Worm (Caenorhabditis elegans) whole organism, L4 larva: ENCODE measurements around the gene srj-25.
A peak's percentile ranks its signal among the peaks of the same experiment; 100 is the strongest.

Source experiments
- F26F4.8 ChIP-seq: fragments of 200-800 bp; sonication (Bioruptor generic); conservative IDR thresholded peaks from 2 replicates; pipeline ENCODE4 v1.3.6; 2022; ENCODE audit warnings: missing genetic modification characterization, missing compliant biosample characterization
- F37D6.2 ChIP-seq: sonication (generic microtip); optimal IDR thresholded peaks from 2 replicates; lab custom pipeline; 2016; ENCODE audit warnings: mild to moderate bottlenecking, missing genetic modification characterization, missing compliant biosample characterization
- F44E2.7 ChIP-seq: fragments of 200-800 bp; sonication (Bioruptor generic); IDR thresholded peaks from 2 replicates; pipeline ENCODE4 v2.1.2; 2022; ENCODE audit warnings: missing genetic modification characterization, missing compliant biosample characterization
- F49E8.2 ChIP-seq: sonication (generic microtip); optimal IDR thresholded peaks from 2 replicates; lab custom pipeline; 2016; ENCODE audit warnings: missing compliant biosample characterization, mild to moderate bottlenecking, missing genetic modification characterization, borderline replicate concordance
- T20F7.1 ChIP-seq: fragments of 200-800 bp; sonication (Bioruptor generic); optimal IDR thresholded peaks from 2 replicates; lab custom pipeline; 2018; ENCODE audit warnings: mild to moderate bottlenecking, missing genetic modification characterization, missing compliant biosample characterization
- T26A8.4 ChIP-seq: fragments of 200-800 bp; sonication (Bioruptor generic); IDR thresholded peaks from 2 replicates; pipeline ENCODE4 v1.3.6; 2022; ENCODE audit warnings: missing genetic modification characterization, missing compliant biosample characterization
- ZK337.2 ChIP-seq: fragments of 200-800 bp; sonication (Bioruptor generic); IDR thresholded peaks from 2 replicates; pipeline ENCODE4 v1.3.6; 2022; ENCODE audit warnings: missing genetic modification reagents, missing genetic modification characterization, missing compliant biosample characterization
- ZK546.5 ChIP-seq, 2 experiments: sonication (generic microtip); optimal IDR thresholded peaks; 2 replicates each; lab custom pipeline; 2017; ENCODE audit warnings: missing biosample characterization in 2 of 2, missing genetic modification characterization in 2 of 2
- aly-2 ChIP-seq: sonication (generic microtip); optimal IDR thresholded peaks from 2 replicates; lab custom pipeline; 2018; ENCODE audit warnings: missing biosample characterization, missing genetic modification characterization
- ceh-20 ChIP-seq: fragments of 200-800 bp; sonication (Bioruptor generic); IDR thresholded peaks from 2 replicates; pipeline ENCODE4 v1.3.6; 2022; ENCODE audit warnings: missing genetic modification reagents, missing genetic modification characterization, missing compliant biosample characterization
- ceh-32 ChIP-seq: sonication (generic microtip); optimal IDR thresholded peaks from 2 replicates; lab custom pipeline; 2016; ENCODE audit warnings: mild to moderate bottlenecking, missing genetic modification characterization, missing compliant biosample characterization; ENCODE audit not compliant: poor library complexity
- ceh-62 ChIP-seq: sonication (generic microtip); optimal IDR thresholded peaks from 2 replicates; lab custom pipeline; 2017; ENCODE audit warnings: missing biosample characterization, missing genetic modification characterization
- ceh-82 ChIP-seq: sonication (generic microtip); optimal IDR thresholded peaks from 2 replicates; lab custom pipeline; 2017; ENCODE audit warnings: missing biosample characterization, missing genetic modification characterization
- ces-1 ChIP-seq: fragments of 150-350 bp; sonication (generic microtip); optimal IDR thresholded peaks from 4 replicates; lab custom pipeline; 2014; ENCODE audit warnings: missing biosample characterization, missing genetic modification reagents, missing genetic modification characterization
- daf-19 ChIP-seq: fragments of 200-800 bp; sonication (Bioruptor generic); conservative IDR thresholded peaks from 2 replicates; pipeline ENCODE4 v1.3.6; 2022; ENCODE audit warnings: missing genetic modification characterization, missing compliant biosample characterization
- daf-8 ChIP-seq: fragments of 200-800 bp; sonication (Bioruptor generic); IDR thresholded peaks from 2 replicates; pipeline ENCODE4 v1.3.6; 2022; ENCODE audit warnings: missing genetic modification characterization, missing compliant biosample characterization
- dpl-1 ChIP-seq: fragments of 150-350 bp; optimal IDR thresholded peaks from 2 replicates; lab custom pipeline; 2014; ENCODE audit warnings: missing biosample characterization, missing genetic modification reagents, missing genetic modification characterization
- dve-1 ChIP-seq: sonication (generic microtip); optimal IDR thresholded peaks from 2 replicates; lab custom pipeline; 2017; ENCODE audit warnings: antibody characterized with exemption, mild to moderate bottlenecking, missing genetic modification characterization, missing compliant biosample characterization; ENCODE audit not compliant: insufficient read depth
- egl-43 ChIP-seq: fragments of 200-800 bp; sonication (Bioruptor generic); IDR thresholded peaks from 2 replicates; pipeline ENCODE4 v1.3.6; 2022; ENCODE audit warnings: missing genetic modification reagents, missing genetic modification characterization, missing compliant biosample characterization
- gei-8 ChIP-seq: fragments of 200-800 bp; sonication (Bioruptor generic); optimal IDR thresholded peaks from 2 replicates; lab custom pipeline; 2018; ENCODE audit warnings: mild to moderate bottlenecking, missing genetic modification characterization, missing compliant biosample characterization
- hif-1 ChIP-seq, 2 experiments: sonication (generic microtip); optimal IDR thresholded peaks; 2 replicates each; lab custom pipeline; 2016 to 2017; ENCODE audit warnings: missing compliant biosample characterization in 2 of 2, missing genetic modification characterization in 2 of 2, missing genetic modification reagents in 2 of 2, missing genotype in 2 of 2, mild to moderate bottlenecking in 1 of 2
- hlh-30 ChIP-seq: sonication (generic microtip); optimal IDR thresholded peaks from 2 replicates; lab custom pipeline; 2017; ENCODE audit warnings: antibody characterized with exemption, mild to moderate bottlenecking, missing genetic modification characterization, missing compliant biosample characterization; ENCODE audit not compliant: insufficient read depth
- jun-1 ChIP-seq: fragments of 150-350 bp; optimal IDR thresholded peaks from 2 replicates; lab custom pipeline; 2014; ENCODE audit warnings: missing biosample characterization, missing genetic modification reagents, missing genetic modification characterization
- lim-7 ChIP-seq: fragments of 200-800 bp; sonication (Bioruptor generic); IDR thresholded peaks from 2 replicates; pipeline ENCODE4 v1.3.6; 2022; ENCODE audit warnings: missing genetic modification characterization, missing compliant biosample characterization
- lin-39 ChIP-seq: fragments of 150-350 bp; optimal IDR thresholded peaks from 2 replicates; lab custom pipeline; 2014; ENCODE audit warnings: missing biosample characterization, missing genetic modification reagents, missing genetic modification characterization
- lir-3 ChIP-seq: sonication (generic microtip); optimal IDR thresholded peaks from 2 replicates; lab custom pipeline; 2016; ENCODE audit warnings: mild to moderate bottlenecking, missing genetic modification characterization, missing compliant biosample characterization
- lsy-2 ChIP-seq, 2 experiments: fragments of 150-350 bp in 1 of 2; sonication (generic microtip) in 1 of 2; optimal IDR thresholded peaks; 2 replicates each; lab custom pipeline; 2014 to 2017; ENCODE audit warnings: missing biosample characterization in 2 of 2, missing genetic modification characterization in 2 of 2
- madf-9 ChIP-seq: fragments of 200-800 bp; sonication (Bioruptor generic); conservative IDR thresholded peaks from 2 replicates; pipeline ENCODE4 v1.3.6; 2022; ENCODE audit warnings: missing genetic modification reagents, missing genetic modification characterization, missing compliant biosample characterization
- mdt-29 ChIP-seq: fragments of 200-800 bp; sonication (Bioruptor generic); IDR thresholded peaks from 2 replicates; pipeline ENCODE4 v1.3.6; 2022; ENCODE audit warnings: missing genetic modification reagents, missing genetic modification characterization, missing compliant biosample characterization
- mes-2 ChIP-seq: sonication (generic microtip); optimal IDR thresholded peaks from 2 replicates; lab custom pipeline; 2016; ENCODE audit warnings: missing genotype, mild to moderate bottlenecking, missing genetic modification characterization, missing compliant biosample characterization; ENCODE audit not compliant: poor library complexity, severe bottlenecking
- nhr-10 ChIP-seq: fragments of 150-350 bp; optimal IDR thresholded peaks from 2 replicates; lab custom pipeline; 2014; ENCODE audit warnings: missing biosample characterization, missing genetic modification characterization
- nhr-237 ChIP-seq: sonication (generic microtip); optimal IDR thresholded peaks from 2 replicates; lab custom pipeline; 2017; ENCODE audit warnings: missing biosample characterization, missing genetic modification characterization
- nhr-25 ChIP-seq: sonication (generic microtip); optimal IDR thresholded peaks from 2 replicates; lab custom pipeline; 2017; ENCODE audit warnings: missing genetic modification characterization, mild to moderate bottlenecking, missing compliant biosample characterization, antibody characterized with exemption, moderate library complexity, borderline replicate concordance; ENCODE audit not compliant: insufficient read depth
- nhr-41 ChIP-seq: fragments of 200-800 bp; sonication (Bioruptor generic); IDR thresholded peaks from 2 replicates; pipeline ENCODE4 v1.3.6; 2022; ENCODE audit warnings: missing genetic modification reagents, missing genetic modification characterization, missing compliant biosample characterization
- nhr-48 ChIP-seq: sonication (generic microtip); optimal IDR thresholded peaks from 2 replicates; lab custom pipeline; 2016; ENCODE audit warnings: mild to moderate bottlenecking, missing genetic modification characterization, missing compliant biosample characterization
- nhr-6 ChIP-seq: fragments of 150-350 bp; optimal IDR thresholded peaks from 2 replicates; lab custom pipeline; 2014; ENCODE audit warnings: missing biosample characterization, missing genetic modification characterization
- nhr-76 ChIP-seq: fragments of 150-350 bp; optimal IDR thresholded peaks from 2 replicates; lab custom pipeline; 2014; ENCODE audit warnings: missing biosample characterization, missing genetic modification characterization
- nhr-77 ChIP-seq: fragments of 150-350 bp; optimal IDR thresholded peaks from 2 replicates; lab custom pipeline; 2014; ENCODE audit warnings: missing biosample characterization, missing genetic modification characterization
- rbr-2 ChIP-seq: sonication (generic microtip); optimal IDR thresholded peaks from 2 replicates; lab custom pipeline; 2016; ENCODE audit warnings: missing genotype, missing genetic modification characterization, missing compliant biosample characterization
- sdz-12 ChIP-seq: fragments of 200-800 bp; sonication (Bioruptor generic); optimal IDR thresholded peaks from 2 replicates; lab custom pipeline; 2018; ENCODE audit warnings: mild to moderate bottlenecking, missing genetic modification characterization, missing compliant biosample characterization
- skn-1 ChIP-seq: fragments of 150-350 bp; optimal IDR thresholded peaks from 2 replicates; lab custom pipeline; 2014; ENCODE audit warnings: missing biosample characterization, missing genetic modification characterization
- snpc-1.2 ChIP-seq: fragments of 200-800 bp; sonication (Bioruptor generic); IDR thresholded peaks from 2 replicates; pipeline ENCODE4 v1.3.6; 2022; ENCODE audit warnings: missing genetic modification reagents, missing genetic modification characterization, missing compliant biosample characterization
- spr-3 ChIP-seq: fragments of 200-800 bp; sonication (Bioruptor generic); optimal IDR thresholded peaks from 2 replicates; lab custom pipeline; 2018; ENCODE audit warnings: mild to moderate bottlenecking, missing genetic modification characterization, missing compliant biosample characterization
- tag-97 ChIP-seq: fragments of 200-800 bp; sonication (Bioruptor generic); IDR thresholded peaks from 2 replicates; pipeline ENCODE4 v1.3.6; 2022; ENCODE audit warnings: missing genetic modification characterization, missing compliant biosample characterization
- unc-130 ChIP-seq: sonication (generic microtip); optimal IDR thresholded peaks from 2 replicates; lab custom pipeline; 2016; ENCODE audit warnings: missing genetic modification reagents, missing genetic modification characterization, missing compliant biosample characterization
- unc-62 ChIP-seq, 3 experiments: fragments of 150-350 bp in 1 of 3; sonication (generic microtip); optimal IDR thresholded peaks in 2 of 3; peaks in 1 of 3; 1 replicate in 1 of 3; 2 replicates in 2 of 3; lab custom pipeline; 2014 to 2017; ENCODE audit warnings: missing biosample characterization in 3 of 3, missing genetic modification characterization in 3 of 3, missing genetic modification reagents in 3 of 3, missing genotype in 1 of 3
- vab-7 ChIP-seq: fragments of 200-800 bp; sonication (Bioruptor generic); IDR thresholded peaks from 2 replicates; pipeline ENCODE4 v1.3.6; 2022; ENCODE audit warnings: missing genetic modification reagents, missing genetic modification characterization, missing compliant biosample characterization
- zfp-2 ChIP-seq: sonication (generic microtip); optimal IDR thresholded peaks from 2 replicates; lab custom pipeline; 2016; ENCODE audit warnings: mild to moderate bottlenecking, missing genetic modification characterization, missing compliant biosample characterization
- zip-11 ChIP-seq: fragments of 200-800 bp; sonication (Bioruptor generic); IDR thresholded peaks from 2 replicates; pipeline ENCODE4 v1.3.6; 2022; ENCODE audit warnings: missing genetic modification characterization, missing compliant biosample characterization
- zip-2 ChIP-seq: fragments of 150-350 bp; optimal IDR thresholded peaks from 2 replicates; lab custom pipeline; 2014; ENCODE audit warnings: missing biosample characterization, missing genetic modification characterization
- ztf-11 ChIP-seq: fragments of 150-350 bp; optimal IDR thresholded peaks from 2 replicates; lab custom pipeline; 2014; ENCODE audit warnings: missing biosample characterization, missing genetic modification characterization

Gene srj-25

ce11 chrV:730216-730615 is 5.9 kb downstream of the srj-25 start (continued):
- peak; percentile 60 for TF ChIP-seq nhr-77 (tag; lab: Kevin White, UChicago)
- TF ChIP-seq hif-1 (tag; optimal IDR thresholded peaks at IDR 0.05; lab: Kevin White, UChicago) = peak in 1 of 2 experiments; percentile 47
- TF ChIP-seq ces-1 (GFP tag; lab: Kevin White, UChicago) = no peak
- no peak for TF ChIP-seq ceh-82
- TF ChIP-seq F37D6.2 (tag; lab: Kevin White, UChicago) = no peak
- TF ChIP-seq T26A8.4 = peak; percentile 78
- TF ChIP-seq egl-43 (GFP tag; lab: Robert Waterston, UW) = no peak
- TF ChIP-seq zfp-2 (tag; lab: Kevin White, UChicago) = no peak
- no peak for TF ChIP-seq F44E2.7 (GFP tag; lab: Robert Waterston, UW)
- TF ChIP-seq aly-2 (tag; lab: Kevin White, UChicago) = no peak
- peak in 1 of 2 experiments; percentile 60 for TF ChIP-seq unc-62 (GFP tag; optimal IDR thresholded peaks at IDR 0.05 in 1 of 2; lab: Kevin White, UChicago)
- no peak for TF ChIP-seq unc-62 (tag; optimal IDR thresholded peaks at IDR 0.05; lab: Kevin White, UChicago)
- no peak for TF ChIP-seq ztf-11
- no peak for TF ChIP-seq nhr-76 (tag; lab: Kevin White, UChicago)
- no peak for TF ChIP-seq ZK546.5 (tag; optimal IDR thresholded peaks at IDR 0.05; lab: Kevin White, UChicago)
- no peak for TF ChIP-seq madf-9 (GFP tag; lab: Robert Waterston, UW)
- no peak for TF ChIP-seq ZK337.2 (GFP tag; lab: Robert Waterston, UW)
- TF ChIP-seq ceh-20 = no peak
- TF ChIP-seq lim-7 (GFP tag; lab: Robert Waterston, UW) = 0 out of 2 replicates have a peak, but pooled peaks have one; percentile 29
- peak; percentile 89 for TF ChIP-seq dve-1
- no peak for TF ChIP-seq zip-11 (GFP tag; lab: Robert Waterston, UW)
- TF ChIP-seq daf-19 = no peak
- peak; percentile 13 for TF ChIP-seq rbr-2 (tag; lab: Kevin White, UChicago)
- peak; percentile 86 for TF ChIP-seq mdt-29
- TF ChIP-seq unc-130 (GFP tag; lab: Kevin White, UChicago) = no peak
- TF ChIP-seq T20F7.1 = no peak
- TF ChIP-seq sdz-12 (GFP tag; lab: Kevin White, UChicago) = no peak
- TF ChIP-seq ceh-62 (tag; lab: Kevin White, UChicago) = no peak
- no peak for TF ChIP-seq nhr-25 (tag; lab: Kevin White, UChicago)
- no peak for TF ChIP-seq F49E8.2 (tag; lab: Kevin White, UChicago)
- TF ChIP-seq ceh-32 (tag; lab: Kevin White, UChicago) = no peak
- peak; percentile 61 for TF ChIP-seq nhr-10 (tag; lab: Kevin White, UChicago)
- no peak for TF ChIP-seq spr-3 (GFP tag; lab: Kevin White, UChicago)
- no peak for TF ChIP-seq snpc-1.2 (GFP tag; lab: Robert Waterston, UW)
- TF ChIP-seq skn-1 (tag; lab: Kevin White, UChicago) = no peak
- TF ChIP-seq mes-2 (tag; lab: Kevin White, UChicago) = peak; percentile 39
- peak; percentile 89 for TF ChIP-seq hlh-30 (tag; lab: Kevin White, UChicago)
- no peak for TF ChIP-seq lir-3 (tag; lab: Kevin White, UChicago)
- TF ChIP-seq jun-1 (tag; lab: Kevin White, UChicago) = no peak
- peak; percentile 79 for TF ChIP-seq nhr-48 (tag; lab: Kevin White, UChicago)
- TF ChIP-seq dpl-1 (GFP tag; lab: Kevin White, UChicago) = no peak
- TF ChIP-seq gei-8 = peak; percentile 2
- TF ChIP-seq lsy-2 (tag; optimal IDR thresholded peaks at IDR 0.05; lab: Kevin White, UChicago) = peak in 1 of 2 experiments; percentile 26
- TF ChIP-seq zip-2 = no peak
- no peak for TF ChIP-seq nhr-237 (tag; lab: Kevin White, UChicago)
- no peak for TF ChIP-seq vab-7 (GFP tag; lab: Robert Waterston, UW)
- TF ChIP-seq nhr-41 (GFP tag; lab: Robert Waterston, UW) = no peak
- TF ChIP-seq daf-8 = no peak
- no peak for TF ChIP-seq lin-39 (tag; lab: Kevin White, UChicago)
- TF ChIP-seq nhr-6 (tag; lab: Kevin White, UChicago) = no peak
- no peak for TF ChIP-seq F26F4.8 (GFP tag; lab: Robert Waterston, UW)
- TF ChIP-seq tag-97 (GFP tag; lab: Robert Waterston, UW) = no peak
